Worm (Caenorhabditis elegans): ENCODE results near the gene C34F6.7.

C34F6.7 gene

DNA sequence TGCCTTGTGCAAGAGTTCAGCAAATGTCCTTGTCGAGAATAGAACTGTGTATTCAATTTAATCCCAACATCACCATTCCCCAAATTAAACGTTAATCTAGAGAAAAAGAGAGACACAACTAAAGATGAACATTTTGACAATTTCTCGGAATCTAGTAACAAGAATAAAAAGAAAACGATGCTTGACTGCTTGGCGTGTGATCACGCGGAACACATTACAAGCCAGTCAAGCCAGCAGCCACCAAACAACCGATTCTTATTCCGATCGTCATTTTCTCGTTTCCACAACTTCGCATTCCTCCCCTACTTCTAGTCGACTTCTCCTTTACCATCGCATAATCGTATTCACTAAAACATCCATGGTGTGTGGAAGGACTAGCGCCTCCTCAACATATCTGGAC lies 34.1 kb upstream of the C34F6.7 start:
- TF ChIP-seq ets-7 (tag; optimal IDR thresholded peaks at IDR 0.05): no peak
- TF ChIP-seq aly-1 (tag; optimal IDR thresholded peaks at IDR 0.05): no peak
- TF ChIP-seq pes-1 (GFP tag; IDR thresholded peaks at IDR 0.05): no peak
- TF ChIP-seq flt-1 (GFP tag; IDR thresholded peaks at IDR 0.05): no peak
- no peak for TF ChIP-seq tra-4 (tag; optimal IDR thresholded peaks at IDR 0.05)
- no peak for TF ChIP-seq ceh-13 (GFP tag; optimal IDR thresholded peaks at IDR 0.05)
- no peak for TF ChIP-seq hnd-1 (tag; optimal IDR thresholded peaks at IDR 0.05)
- no peak for TF ChIP-seq scrt-1 (GFP tag; IDR thresholded peaks at IDR 0.05)
- TF ChIP-seq ama-1 (optimal IDR thresholded peaks at IDR 0.05): no peak
- no peak for TF ChIP-seq hmbx-1 (tag; optimal IDR thresholded peaks at IDR 0.05)
- no peak for TF ChIP-seq sea-1 (GFP tag; conservative IDR thresholded peaks at IDR 0.05)
- no peak for TF ChIP-seq F13C5.2 (tag; optimal IDR thresholded peaks at IDR 0.05)
- TF ChIP-seq ceh-36 (tag; optimal IDR thresholded peaks at IDR 0.05): no peak
- no peak for TF ChIP-seq B0310.2 (tag; optimal IDR thresholded peaks at IDR 0.05)

DNA sequence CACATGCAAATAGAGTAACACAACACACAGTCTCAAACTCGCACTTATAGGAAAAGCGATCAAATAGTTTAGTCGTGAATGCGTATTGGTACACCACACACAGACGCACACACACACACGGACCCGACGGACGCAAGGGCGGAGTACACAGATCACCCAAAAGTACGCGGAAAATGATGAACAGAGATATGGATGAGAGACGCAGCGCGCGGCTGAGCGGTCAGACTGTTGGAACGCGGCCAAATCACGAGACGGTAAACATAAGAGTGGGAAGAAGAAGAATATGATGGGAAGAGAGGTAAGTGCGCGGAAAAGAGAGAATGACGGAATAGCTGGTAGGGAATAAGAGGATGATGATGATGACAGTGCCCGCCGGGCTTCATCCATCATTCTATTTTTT lies 32.8 kb upstream of the C34F6.7 start:
- TF ChIP-seq hmg-4 (GFP tag; optimal IDR thresholded peaks at IDR 0.05) (peak; percentile 46), F13C5.2 (tag; optimal IDR thresholded peaks at IDR 0.05) (no peak)

DNA sequence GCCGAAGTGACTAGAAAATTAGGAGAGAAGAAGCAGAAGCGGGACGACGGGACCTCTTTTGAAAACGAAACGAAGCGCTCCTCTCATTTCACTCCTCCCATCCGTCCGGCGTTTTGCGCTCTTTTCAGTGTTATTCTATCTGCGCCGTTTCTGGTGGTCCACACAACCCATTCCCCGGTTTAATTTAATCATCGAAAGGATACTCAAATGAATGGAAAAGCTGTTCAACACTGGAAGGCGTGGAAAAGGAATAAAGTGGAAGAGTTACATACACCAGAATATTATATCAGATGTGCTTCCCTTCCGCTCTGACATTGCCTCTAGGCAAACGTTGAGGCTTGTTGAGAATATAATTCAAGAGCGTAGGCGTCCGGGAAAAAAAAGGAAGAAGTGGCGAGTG lies 29.8 kb upstream of the C34F6.7 start:
- TF ChIP-seq hmbx-1 (tag; optimal IDR thresholded peaks at IDR 0.05): no peak
- TF ChIP-seq B0310.2 (tag; optimal IDR thresholded peaks at IDR 0.05): no peak
- TF ChIP-seq ama-1 (optimal IDR thresholded peaks at IDR 0.05): no peak
- TF ChIP-seq pes-1 (GFP tag; IDR thresholded peaks at IDR 0.05): no peak
- no peak for TF ChIP-seq ets-7 (tag; optimal IDR thresholded peaks at IDR 0.05)
- TF ChIP-seq tra-4 (tag; optimal IDR thresholded peaks at IDR 0.05): no peak
- TF ChIP-seq hmg-4 (GFP tag; optimal IDR thresholded peaks at IDR 0.05): no peak
- no peak for TF ChIP-seq ceh-36 (tag; optimal IDR thresholded peaks at IDR 0.05)
- no peak for TF ChIP-seq aly-1 (tag; optimal IDR thresholded peaks at IDR 0.05)
- TF ChIP-seq flt-1 (GFP tag; IDR thresholded peaks at IDR 0.05): no peak
- no peak for TF ChIP-seq hnd-1 (tag; optimal IDR thresholded peaks at IDR 0.05)
- no peak for TF ChIP-seq scrt-1 (GFP tag; IDR thresholded peaks at IDR 0.05)
- TF ChIP-seq tbx-37 (GFP tag; conservative IDR thresholded peaks at IDR 0.05): no peak
- TF ChIP-seq ceh-13 (GFP tag; optimal IDR thresholded peaks at IDR 0.05): no peak
- TF ChIP-seq sea-1 (GFP tag; conservative IDR thresholded peaks at IDR 0.05): no peak
- TF ChIP-seq tbx-11 (GFP tag; IDR thresholded peaks at IDR 0.05): no peak
- no peak for TF ChIP-seq F13C5.2 (tag; optimal IDR thresholded peaks at IDR 0.05)

DNA sequence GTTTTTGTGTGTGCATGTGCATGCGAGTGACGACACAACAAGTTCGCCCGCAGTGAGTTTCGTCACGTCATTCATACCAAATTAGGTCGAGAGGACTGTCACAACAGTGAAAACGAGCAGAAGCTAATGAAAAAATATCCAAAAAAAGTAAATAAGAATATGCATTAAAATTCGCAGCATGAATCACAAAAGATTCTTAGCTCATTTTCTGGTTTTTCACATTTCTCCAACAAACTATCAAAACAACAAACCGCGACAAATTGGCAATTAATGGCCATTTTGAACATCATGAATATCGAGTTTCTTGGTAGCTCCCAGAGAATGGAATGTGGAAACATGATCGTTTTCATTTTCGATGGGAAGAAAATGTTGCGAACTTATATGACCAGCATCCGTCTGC lies 28.3 kb upstream of the C34F6.7 start:
- TF ChIP-seq scrt-1 (GFP tag; IDR thresholded peaks at IDR 0.05) (no peak), ama-1 (optimal IDR thresholded peaks at IDR 0.05) (no peak), F13C5.2 (tag; optimal IDR thresholded peaks at IDR 0.05) (no peak), sea-1 (GFP tag; conservative IDR thresholded peaks at IDR 0.05) (no peak), tbx-11 (GFP tag; IDR thresholded peaks at IDR 0.05) (no peak), ceh-36 (tag; optimal IDR thresholded peaks at IDR 0.05) (no peak), ets-7 (tag; optimal IDR thresholded peaks at IDR 0.05) (no peak), ceh-13 (GFP tag; optimal IDR thresholded peaks at IDR 0.05) (no peak), hmbx-1 (tag; optimal IDR thresholded peaks at IDR 0.05) (no peak), aly-1 (tag; optimal IDR thresholded peaks at IDR 0.05) (no peak), hmg-4 (GFP tag; optimal IDR thresholded peaks at IDR 0.05) (no peak)

DNA sequence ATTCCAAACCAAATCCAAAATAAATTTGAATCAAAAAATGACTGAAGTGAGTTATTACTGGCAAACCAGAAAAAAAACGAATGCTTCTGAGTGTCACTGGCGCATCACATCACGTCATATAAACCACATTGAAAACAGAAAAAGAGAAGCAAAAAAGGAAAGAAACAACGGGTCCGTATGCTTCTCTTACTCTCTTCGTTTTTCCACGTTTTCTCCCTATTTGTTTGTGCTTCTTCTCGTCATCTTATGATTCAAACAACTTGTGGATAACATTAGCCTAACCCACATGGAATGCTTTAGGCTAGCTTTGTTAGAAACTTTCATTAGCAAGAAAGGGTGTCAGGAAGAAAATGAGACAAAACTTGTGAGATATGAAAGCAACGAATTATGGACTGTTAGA lies 26.2 kb upstream of the C34F6.7 start:
- TF ChIP-seq pes-1 (GFP tag; IDR thresholded peaks at IDR 0.05) (no peak), ceh-13 (GFP tag; optimal IDR thresholded peaks at IDR 0.05) (no peak), flt-1 (GFP tag; IDR thresholded peaks at IDR 0.05) (no peak), tra-4 (tag; optimal IDR thresholded peaks at IDR 0.05) (no peak), hnd-1 (tag; optimal IDR thresholded peaks at IDR 0.05) (no peak), scrt-1 (GFP tag; IDR thresholded peaks at IDR 0.05) (no peak), ama-1 (optimal IDR thresholded peaks at IDR 0.05) (no peak), tbx-37 (GFP tag; conservative IDR thresholded peaks at IDR 0.05) (no peak), hmg-4 (GFP tag; optimal IDR thresholded peaks at IDR 0.05) (no peak), aly-1 (tag; optimal IDR thresholded peaks at IDR 0.05) (no peak), B0310.2 (tag; optimal IDR thresholded peaks at IDR 0.05) (no peak), ceh-36 (tag; optimal IDR thresholded peaks at IDR 0.05) (no peak), F13C5.2 (tag; optimal IDR thresholded peaks at IDR 0.05) (no peak), sea-1 (GFP tag; conservative IDR thresholded peaks at IDR 0.05) (no peak), tbx-11 (GFP tag; IDR thresholded peaks at IDR 0.05) (no peak)

DNA sequence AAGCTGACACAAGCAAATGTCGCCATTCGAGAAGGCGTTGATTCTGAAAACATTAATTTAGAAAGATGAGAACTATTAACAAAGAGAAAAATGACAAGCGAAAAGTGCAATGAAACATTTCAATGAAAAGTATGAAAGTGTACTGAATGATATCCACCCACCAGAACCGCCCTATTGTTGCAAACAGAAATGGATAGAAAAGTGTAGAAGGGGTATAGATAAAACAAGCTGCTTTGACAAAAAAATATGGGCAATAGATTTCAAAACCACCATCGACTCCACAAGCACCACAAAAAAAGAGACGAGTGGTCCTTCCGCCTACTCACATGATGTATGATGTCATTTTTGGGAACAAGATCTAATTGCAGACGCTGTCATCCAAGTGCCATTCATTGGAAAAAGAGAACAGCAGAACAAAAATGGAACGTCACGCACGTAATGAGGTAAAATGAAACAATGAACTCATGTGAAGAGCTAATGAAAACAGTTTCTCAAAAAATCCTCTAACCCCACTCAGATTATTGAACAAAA lies 25.4 kb upstream of the C34F6.7 start, which contains the start of gene C34F6.10:
Gene C34F6.10 (minus strand): TSS at position 51 of the 531 bp plus-strand sequence.
- TF ChIP-seq ama-1 (optimal IDR thresholded peaks at IDR 0.05): no peak
- TF ChIP-seq ceh-13 (GFP tag; optimal IDR thresholded peaks at IDR 0.05): no peak
- no peak for TF ChIP-seq tbx-11 (GFP tag; IDR thresholded peaks at IDR 0.05)
- no peak for TF ChIP-seq aly-1 (tag; optimal IDR thresholded peaks at IDR 0.05)
- no peak for TF ChIP-seq sea-1 (GFP tag; conservative IDR thresholded peaks at IDR 0.05)
- TF ChIP-seq hnd-1 (tag; optimal IDR thresholded peaks at IDR 0.05): no peak
- no peak for TF ChIP-seq scrt-1 (GFP tag; IDR thresholded peaks at IDR 0.05)
- TF ChIP-seq tra-4 (tag; optimal IDR thresholded peaks at IDR 0.05): no peak

DNA sequence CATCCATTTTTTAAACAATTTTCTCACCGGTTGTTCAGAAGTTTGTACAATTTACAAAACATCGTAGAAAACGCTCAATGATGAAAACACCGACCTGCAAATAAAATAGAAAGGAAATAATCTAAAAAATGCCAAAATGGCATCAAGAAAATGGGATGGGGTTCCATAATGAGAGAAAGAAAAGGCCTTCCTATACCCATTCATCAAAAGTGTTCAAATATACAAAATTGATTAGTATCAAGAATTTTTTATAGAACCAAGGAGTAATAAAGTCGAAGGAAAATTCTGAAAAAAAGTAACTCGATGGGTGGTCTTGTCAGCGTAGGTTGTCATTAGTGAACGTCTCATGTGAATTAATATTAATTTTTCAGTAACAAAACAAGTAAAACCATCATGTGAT lies 11.3 kb upstream of the C34F6.7 start, which contains the start of gene C34F6.12:
Gene C34F6.12 (minus strand): TSS at position 101 of the 400 bp plus-strand sequence.
- TF ChIP-seq ceh-36 (tag; optimal IDR thresholded peaks at IDR 0.05): no peak
- TF ChIP-seq tbx-37 (GFP tag; conservative IDR thresholded peaks at IDR 0.05): no peak

DNA sequence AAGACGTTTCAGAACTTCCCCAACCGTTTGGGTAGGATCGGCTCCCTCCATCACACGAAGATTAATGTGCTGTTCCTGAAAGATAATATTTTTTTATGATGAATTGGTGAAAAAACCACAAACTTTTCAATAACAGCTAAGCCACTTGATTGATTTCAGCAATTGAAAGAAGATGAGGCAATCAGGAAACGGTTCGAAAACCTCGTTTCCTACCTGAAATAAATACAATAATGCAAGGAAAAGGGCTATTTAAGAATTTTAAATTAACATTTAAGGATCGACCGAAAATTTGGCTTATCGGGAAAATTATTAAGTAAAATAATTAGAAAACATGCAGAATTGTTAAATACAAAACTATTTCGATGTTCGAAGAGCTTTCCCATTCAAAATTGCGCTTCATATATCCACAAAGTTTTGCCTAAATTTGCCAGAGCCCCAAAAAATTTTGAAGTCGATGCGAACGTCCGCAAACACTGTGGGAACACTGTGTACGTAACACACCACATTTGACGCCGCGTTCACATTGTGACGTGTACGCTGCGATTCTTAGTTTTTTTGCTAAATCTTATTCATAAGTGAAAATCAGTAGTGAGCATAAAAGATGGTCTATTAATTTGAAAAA lies 7.4 kb upstream of the C34F6.7 start, which contains the start of gene C34F6.9:
Gene C34F6.9 (minus strand): TSS at position 51 of the 622 bp plus-strand sequence.
- TF ChIP-seq ama-1 (optimal IDR thresholded peaks at IDR 0.05) (no peak), pes-1 (GFP tag; IDR thresholded peaks at IDR 0.05) (no peak), scrt-1 (GFP tag; IDR thresholded peaks at IDR 0.05) (no peak), ets-7 (tag; optimal IDR thresholded peaks at IDR 0.05) (no peak), hnd-1 (tag; optimal IDR thresholded peaks at IDR 0.05) (no peak), sea-1 (GFP tag; conservative IDR thresholded peaks at IDR 0.05) (no peak), hmbx-1 (tag; optimal IDR thresholded peaks at IDR 0.05) (no peak), tbx-37 (GFP tag; conservative IDR thresholded peaks at IDR 0.05) (no peak), ceh-36 (tag; optimal IDR thresholded peaks at IDR 0.05) (no peak), hmg-4 (GFP tag; optimal IDR thresholded peaks at IDR 0.05) (no peak), ceh-13 (GFP tag; optimal IDR thresholded peaks at IDR 0.05) (no peak), F13C5.2 (tag; optimal IDR thresholded peaks at IDR 0.05) (no peak), aly-1 (tag; optimal IDR thresholded peaks at IDR 0.05) (no peak), tbx-11 (GFP tag; IDR thresholded peaks at IDR 0.05) (no peak), flt-1 (GFP tag; IDR thresholded peaks at IDR 0.05) (no peak), B0310.2 (tag; optimal IDR thresholded peaks at IDR 0.05) (no peak), tra-4 (tag; optimal IDR thresholded peaks at IDR 0.05) (no peak)

All from whole organism, early embryonic.